Worm (Caenorhabditis elegans): ENCODE data around the gene prcc-1.
A peak's percentile ranks its signal among the peaks of the same experiment; 100 is the strongest.

prcc-1 gene

DNA sequence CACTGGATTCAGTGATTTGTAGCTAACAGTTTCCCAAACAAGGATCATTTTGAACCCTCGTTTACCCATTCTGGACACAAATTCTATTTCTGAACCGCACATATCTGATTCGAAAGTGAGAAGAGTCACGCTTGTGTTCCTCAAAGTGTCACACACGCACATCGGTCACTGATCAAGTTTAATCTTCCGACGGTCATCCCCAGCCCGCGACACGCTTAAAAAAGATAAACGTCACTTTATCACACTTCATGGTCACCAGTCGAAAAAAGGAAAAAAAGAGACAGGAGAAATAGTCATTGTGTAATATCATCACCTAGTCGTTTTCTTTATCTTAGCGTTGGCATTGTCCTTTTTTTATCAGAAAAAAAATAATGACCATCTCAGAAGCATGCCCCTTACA is 15.9 kb downstream of the prcc-1 start:
- TF ChIP-seq nfya-2 (GFP tag; IDR thresholded peaks at IDR 0.05) (no peak), lin-40 (tag; optimal IDR thresholded peaks at IDR 0.05) (peak; percentile 17), chd-7 (tag; optimal IDR thresholded peaks at IDR 0.05) (peak; percentile 33), nhr-80 (tag; optimal IDR thresholded peaks at IDR 0.05) (no peak), aptf-3 (GFP tag; IDR thresholded peaks at IDR 0.05) (no peak), repo-1 (tag; optimal IDR thresholded peaks at IDR 0.05) (no peak), ceh-40 (GFP tag; IDR thresholded peaks at IDR 0.05) (no peak), ceh-100 (GFP tag; IDR thresholded peaks at IDR 0.05) (no peak), B0336.3 (GFP tag; IDR thresholded peaks at IDR 0.05) (no peak), die-1 (tag; optimal IDR thresholded peaks at IDR 0.05) (peak; percentile 63), T07F8.4 (tag; optimal IDR thresholded peaks at IDR 0.05) (no peak), somi-1 (GFP tag; optimal IDR thresholded peaks at IDR 0.05) (peak; percentile 17), ceh-58 (GFP tag; IDR thresholded peaks at IDR 0.05) (no peak), hmg-20 (GFP tag; IDR thresholded peaks at IDR 0.05) (no peak), ccch-3 (GFP tag; optimal IDR thresholded peaks at IDR 0.05) (no peak), unc-62 (GFP tag; optimal IDR thresholded peaks at IDR 0.05) (no peak), lag-1 (GFP tag; IDR thresholded peaks at IDR 0.05) (no peak), rec-8 (tag; optimal IDR thresholded peaks at IDR 0.05) (no peak), ztf-26 (tag; optimal IDR thresholded peaks at IDR 0.05) (peak; percentile 78), nhr-90 (tag; optimal IDR thresholded peaks at IDR 0.05) (no peak), pha-4 (tag; optimal IDR thresholded peaks at IDR 0.05) (no peak), atf-7 (tag; optimal IDR thresholded peaks at IDR 0.05) (no peak), athp-1 (tag; optimal IDR thresholded peaks at IDR 0.05) (no peak), dpff-1 (tag; optimal IDR thresholded peaks at IDR 0.05) (no peak), F23B12.7 (tag; optimal IDR thresholded peaks at IDR 0.05; ENCODE audit: insufficient read depth) (no peak), cebp-2 (GFP tag; IDR thresholded peaks at IDR 0.05) (no peak), madf-6 (GFP tag; IDR thresholded peaks at IDR 0.05) (no peak), ztf-22 (GFP tag; optimal IDR thresholded peaks at IDR 0.05) (no peak), lir-1 (GFP tag; conservative IDR thresholded peaks at IDR 0.05) (no peak), ets-4 (GFP tag; optimal IDR thresholded peaks at IDR 0.05) (no peak), sptf-2 (GFP tag; optimal IDR thresholded peaks at IDR 0.05) (no peak), K11D2.4 (GFP tag; IDR thresholded peaks at IDR 0.05) (0 out of 2 replicates have a peak, but pooled peaks have one; percentile 30), F37B4.10 (GFP tag; IDR thresholded peaks at IDR 0.05) (no peak), egrh-3 (GFP tag; IDR thresholded peaks at IDR 0.05) (no peak), F57A8.1 (GFP tag; optimal IDR thresholded peaks at IDR 0.05) (no peak), F39B2.1 (GFP tag; IDR thresholded peaks at IDR 0.05) (no peak), gei-17 (GFP tag; optimal IDR thresholded peaks at IDR 0.05) (no peak), mes-4 (tag; optimal IDR thresholded peaks at IDR 0.05) (no peak), lsl-1 (GFP tag; optimal IDR thresholded peaks at IDR 0.05) (no peak), ekl-4 (GFP tag; IDR thresholded peaks at IDR 0.05) (no peak), ZK185.1 (tag; optimal IDR thresholded peaks at IDR 0.05; ENCODE audit: poor library complexity, severe bottlenecking) (no peak), tbp1 (GFP tag; optimal IDR thresholded peaks at IDR 0.05) (no peak), mel-28 (tag; optimal IDR thresholded peaks at IDR 0.05; ENCODE audit: borderline replicate concordance) (no peak)
